Worm (Caenorhabditis elegans) whole organism, young adult: ENCODE measurements around the gene scyl-1.
A peak's percentile ranks its signal among the peaks of the same experiment; 100 is the strongest.

Source experiments
- B0019.2 ChIP-seq: fragments of 200-800 bp; sonication (Bioruptor generic); conservative IDR thresholded peaks from 2 replicates; pipeline ENCODE4 v1.3.6; 2022; ENCODE audit warnings: missing genetic modification reagents, missing genetic modification characterization, missing compliant biosample characterization
- B0261.1 ChIP-seq: sonication (generic microtip); optimal IDR thresholded peaks from 2 replicates; lab custom pipeline; 2016; ENCODE audit warnings: mild to moderate bottlenecking, missing genetic modification characterization, moderate library complexity, missing compliant biosample characterization
- C17E4.6 ChIP-seq: fragments of 200-800 bp; sonication (Bioruptor generic); IDR thresholded peaks from 2 replicates; pipeline ENCODE4 v1.3.6; 2022; ENCODE audit warnings: missing genetic modification reagents, missing genetic modification characterization, missing compliant biosample characterization
- D2030.7 ChIP-seq: fragments of 200-800 bp; sonication (Bioruptor generic); IDR thresholded peaks from 2 replicates; pipeline ENCODE4 v1.3.6; 2022; ENCODE audit warnings: missing genetic modification reagents, missing genetic modification characterization, missing compliant biosample characterization
- F10E7.11 ChIP-seq: sonication (generic microtip); optimal IDR thresholded peaks from 2 replicates; lab custom pipeline; 2017; ENCODE audit warnings: mild to moderate bottlenecking, missing genetic modification characterization, moderate library complexity, missing compliant biosample characterization
- F22D6.2 ChIP-seq: sonication (generic microtip); optimal IDR thresholded peaks from 2 replicates; lab custom pipeline; 2016; ENCODE audit warnings: mild to moderate bottlenecking, missing genetic modification characterization, missing compliant biosample characterization
- F23B12.7 ChIP-seq: sonication (generic microtip); optimal IDR thresholded peaks from 2 replicates; lab custom pipeline; 2017; ENCODE audit warnings: missing genetic modification characterization, mild to moderate bottlenecking, missing compliant biosample characterization, antibody characterized with exemption, moderate library complexity; ENCODE audit not compliant: insufficient read depth
- F57A8.1 ChIP-seq: fragments of 200-800 bp; sonication (Bioruptor generic); optimal IDR thresholded peaks from 2 replicates; lab custom pipeline; 2018; ENCODE audit warnings: mild to moderate bottlenecking, missing genetic modification characterization, moderate library complexity, missing compliant biosample characterization
- T26A5.8 ChIP-seq: sonication (generic microtip); optimal IDR thresholded peaks from 2 replicates; lab custom pipeline; 2016; ENCODE audit warnings: missing genetic modification characterization, missing compliant biosample characterization
- Y53F4B.3 ChIP-seq: fragments of 200-800 bp; sonication (Bioruptor generic); IDR thresholded peaks from 2 replicates; pipeline ENCODE4 v1.3.6; 2022; ENCODE audit warnings: missing genetic modification reagents, missing genetic modification characterization, missing compliant biosample characterization
- Y53G8AR.9 ChIP-seq: fragments of 200-800 bp; sonication (Bioruptor generic); conservative IDR thresholded peaks from 2 replicates; pipeline ENCODE4 v1.3.6; 2022; ENCODE audit warnings: missing genetic modification reagents, missing genetic modification characterization, missing compliant biosample characterization
- Y56A3A.18 ChIP-seq: fragments of 200-800 bp; sonication (Bioruptor generic); IDR thresholded peaks from 2 replicates; pipeline ENCODE4 v1.3.6; 2022; ENCODE audit warnings: missing genetic modification reagents, missing genetic modification characterization, missing compliant biosample characterization
- Y67H2A.10 ChIP-seq: fragments of 200-800 bp; sonication (Bioruptor generic); conservative IDR thresholded peaks from 2 replicates; pipeline ENCODE4 v1.3.6; 2022; ENCODE audit warnings: missing genetic modification reagents, missing genetic modification characterization, missing compliant biosample characterization
- Y95B8A.8 ChIP-seq: fragments of 200-800 bp; sonication (Bioruptor generic); IDR thresholded peaks from 2 replicates; pipeline ENCODE4 v1.3.6; 2022; ENCODE audit warnings: missing genetic modification reagents, missing genetic modification characterization, missing compliant biosample characterization
- akir-1 ChIP-seq: fragments of 200-800 bp; sonication (Bioruptor generic); optimal IDR thresholded peaks from 2 replicates; lab custom pipeline; 2018; ENCODE audit warnings: mild to moderate bottlenecking, missing genetic modification characterization, moderate library complexity, missing compliant biosample characterization
- ama-1 ChIP-seq, 3 experiments: fragments of 150-350 bp in 1 of 3; sonication (generic microtip) in 2 of 3; optimal IDR thresholded peaks; 2 replicates each; lab custom pipeline; 2014 to 2018; ENCODE audit warnings: missing biosample characterization in 2 of 3, missing genetic modification characterization in 2 of 3, missing genetic modification reagents in 2 of 3
- aptf-2 ChIP-seq: fragments of 200-800 bp; sonication (Bioruptor generic); conservative IDR thresholded peaks from 2 replicates; pipeline ENCODE4 v1.3.6; 2022; ENCODE audit warnings: missing genetic modification reagents, missing genetic modification characterization, missing compliant biosample characterization
- athp-1 ChIP-seq: sonication (generic microtip); optimal IDR thresholded peaks from 2 replicates; lab custom pipeline; 2017; ENCODE audit warnings: mild to moderate bottlenecking, missing genetic modification characterization, missing compliant biosample characterization
- attf-3 ChIP-seq: fragments of 200-800 bp; sonication (Bioruptor generic); conservative IDR thresholded peaks from 2 replicates; pipeline ENCODE4 v1.3.6; 2022; ENCODE audit warnings: missing genetic modification reagents, missing genetic modification characterization, missing compliant biosample characterization
- cebp-1 ChIP-seq, 2 experiments: fragments of 200-800 bp in 1 of 2; sonication (Bioruptor generic) in 1 of 2; sonication (generic microtip) in 1 of 2; IDR thresholded peaks in 1 of 2; optimal IDR thresholded peaks in 1 of 2; 2 replicates each; pipeline versions ENCODE4 v1.3.6 to Lab custom; 2017 to 2022; ENCODE audit warnings: missing compliant biosample characterization in 2 of 2, missing genetic modification characterization in 2 of 2, mild to moderate bottlenecking in 1 of 2, missing genetic modification reagents in 1 of 2, moderate library complexity in 1 of 2
- cebp-2 ChIP-seq: fragments of 200-800 bp; sonication (Bioruptor generic); IDR thresholded peaks from 2 replicates; pipeline ENCODE4 v1.3.6; 2022; ENCODE audit warnings: missing genetic modification characterization, missing compliant biosample characterization
- ceh-58 ChIP-seq: fragments of 200-800 bp; sonication (Bioruptor generic); IDR thresholded peaks from 2 replicates; pipeline ENCODE4 v1.3.6; 2022; ENCODE audit warnings: missing genetic modification characterization, missing compliant biosample characterization
- ceh-91 ChIP-seq: fragments of 200-800 bp; sonication (Bioruptor generic); IDR thresholded peaks from 2 replicates; pipeline ENCODE4 v1.3.6; 2022; ENCODE audit warnings: missing genetic modification reagents, missing genetic modification characterization, missing compliant biosample characterization
- dpl-1 ChIP-seq: fragments of 150-350 bp; optimal IDR thresholded peaks from 2 replicates; lab custom pipeline; 2014; ENCODE audit warnings: missing biosample characterization, missing genetic modification reagents, missing genetic modification characterization
- egl-44 ChIP-seq: fragments of 200-800 bp; sonication (Bioruptor generic); IDR thresholded peaks from 2 replicates; pipeline ENCODE4 v1.3.6; 2022; ENCODE audit warnings: missing genetic modification reagents, missing genetic modification characterization, missing compliant biosample characterization
- gei-17 ChIP-seq: fragments of 200-800 bp; sonication (Bioruptor generic); optimal IDR thresholded peaks from 2 replicates; lab custom pipeline; 2018; ENCODE audit warnings: mild to moderate bottlenecking, missing genetic modification characterization, missing compliant biosample characterization
- him-1 ChIP-seq: sonication (generic microtip); optimal IDR thresholded peaks from 2 replicates; lab custom pipeline; 2016; ENCODE audit warnings: missing genotype, missing genetic modification reagents, missing genetic modification characterization, missing compliant biosample characterization
- hlh-26 ChIP-seq: fragments of 200-800 bp; sonication (Bioruptor generic); conservative IDR thresholded peaks from 2 replicates; pipeline ENCODE4 v1.3.6; 2022; ENCODE audit warnings: missing genetic modification reagents, missing genetic modification characterization, missing compliant biosample characterization
- hrde-1 ChIP-seq: sonication (generic microtip); optimal IDR thresholded peaks from 2 replicates; lab custom pipeline; 2016; ENCODE audit warnings: missing genetic modification characterization, mild to moderate bottlenecking, missing compliant biosample characterization, moderate library complexity, missing genotype, missing genetic modification reagents, borderline replicate concordance
- hsf-1 ChIP-seq: fragments of 200-800 bp; sonication (Bioruptor generic); IDR thresholded peaks from 2 replicates; pipeline ENCODE4 v1.3.6; 2022; ENCODE audit warnings: missing genetic modification reagents, missing genetic modification characterization, missing compliant biosample characterization
- lag-1 ChIP-seq: fragments of 200-800 bp; sonication (Bioruptor generic); IDR thresholded peaks from 2 replicates; pipeline ENCODE4 v1.3.6; 2022; ENCODE audit warnings: missing genetic modification reagents, missing genetic modification characterization, missing compliant biosample characterization
- lin-26 ChIP-seq: fragments of 200-800 bp; sonication (Bioruptor generic); IDR thresholded peaks from 2 replicates; pipeline ENCODE4 v1.3.6; 2022; ENCODE audit warnings: missing genetic modification reagents, missing genetic modification characterization, missing compliant biosample characterization
- lin-35 ChIP-seq, 3 experiments: fragments of 150-350 bp in 2 of 3; sonication (generic microtip) in 1 of 3; optimal IDR thresholded peaks; 2 replicates each; lab custom pipeline; 2014 to 2018; ENCODE audit warnings: missing biosample characterization in 3 of 3, missing genetic modification characterization in 3 of 3, missing genetic modification reagents in 3 of 3
- lir-1 ChIP-seq: fragments of 200-800 bp; sonication (Bioruptor generic); conservative IDR thresholded peaks from 2 replicates; pipeline ENCODE4 v1.3.6; 2022; ENCODE audit warnings: missing genetic modification reagents, missing genetic modification characterization, missing compliant biosample characterization
- madf-6 ChIP-seq: fragments of 200-800 bp; sonication (Bioruptor generic); IDR thresholded peaks from 2 replicates; pipeline ENCODE4 v1.3.6; 2022; ENCODE audit warnings: missing genetic modification reagents, missing genetic modification characterization, missing compliant biosample characterization
- nfya-2 ChIP-seq: fragments of 200-800 bp; sonication (Bioruptor generic); IDR thresholded peaks from 2 replicates; pipeline ENCODE4 v1.3.6; 2022; ENCODE audit warnings: missing genetic modification reagents, missing genetic modification characterization, missing compliant biosample characterization
- pha-4 ChIP-seq: fragments of 150-350 bp; sonication (generic microtip); optimal IDR thresholded peaks from 2 replicates; lab custom pipeline; 2014; ENCODE audit warnings: missing biosample characterization, missing genetic modification reagents, missing genetic modification characterization
- rec-8 ChIP-seq, 2 experiments: sonication (generic microtip); optimal IDR thresholded peaks; 2 replicates each; lab custom pipeline; 2016; ENCODE audit warnings: mild to moderate bottlenecking in 2 of 2, missing genetic modification characterization in 2 of 2, missing genetic modification reagents in 2 of 2, missing genotype in 2 of 2, missing biosample characterization in 1 of 2, missing compliant biosample characterization in 1 of 2, moderate library complexity in 1 of 2
- repo-1 ChIP-seq: sonication (generic microtip); optimal IDR thresholded peaks from 2 replicates; lab custom pipeline; 2017; ENCODE audit warnings: mild to moderate bottlenecking, missing genetic modification characterization, missing compliant biosample characterization
- somi-1 ChIP-seq: fragments of 200-800 bp; sonication (Bioruptor generic); optimal IDR thresholded peaks from 2 replicates; lab custom pipeline; 2018; ENCODE audit warnings: mild to moderate bottlenecking, missing genetic modification characterization, missing compliant biosample characterization
- sptf-2 ChIP-seq: fragments of 200-800 bp; sonication (Bioruptor generic); optimal IDR thresholded peaks from 2 replicates; lab custom pipeline; 2018; ENCODE audit warnings: mild to moderate bottlenecking, missing genetic modification characterization, missing compliant biosample characterization
- tlf-1 ChIP-seq: fragments of 200-800 bp; sonication (Bioruptor generic); optimal IDR thresholded peaks from 2 replicates; lab custom pipeline; 2018; ENCODE audit warnings: mild to moderate bottlenecking, missing genetic modification characterization, missing compliant biosample characterization
- zim-3 ChIP-seq: sonication (generic microtip); optimal IDR thresholded peaks from 2 replicates; lab custom pipeline; 2017; ENCODE audit warnings: mild to moderate bottlenecking, missing genetic modification characterization, moderate library complexity, missing compliant biosample characterization
- ztf-26 ChIP-seq: sonication (generic microtip); optimal IDR thresholded peaks from 2 replicates; lab custom pipeline; 2017; ENCODE audit warnings: missing genetic modification characterization, missing compliant biosample characterization

scyl-1 gene

DNA sequence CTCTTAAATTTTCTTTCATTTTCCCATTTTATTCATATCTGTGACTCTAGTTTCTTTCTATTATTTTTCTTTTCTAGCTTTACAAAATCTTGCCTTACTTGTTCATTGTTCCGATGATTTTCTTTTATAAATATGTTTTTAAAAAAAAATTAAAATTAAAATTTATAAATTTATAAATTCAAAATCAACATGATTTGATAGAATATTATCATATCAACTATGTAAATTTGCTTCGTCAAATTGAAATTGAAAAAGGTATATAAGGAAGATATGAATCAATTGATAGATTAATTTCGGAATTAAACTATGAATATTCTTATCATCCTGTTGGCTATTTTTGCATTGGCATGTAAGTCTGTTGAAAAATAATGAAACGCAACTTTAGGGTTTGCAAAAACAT is 8.3 kb downstream of the scyl-1 start, which contains the start of gene W07G4.1:
TSS of gene W07G4.1 (plus strand) at position 301 of the 400 bp plus-strand sequence.
- no peak for TF ChIP-seq F10E7.11 (tag; lab: Kevin White, UChicago)
- no peak for TF ChIP-seq attf-3
- TF ChIP-seq aptf-2, result no peak
- no peak for TF ChIP-seq ceh-91 (GFP tag; lab: Robert Waterston, UW)
- TF ChIP-seq egl-44 (GFP tag; lab: Robert Waterston, UW), result no peak
- no peak for TF ChIP-seq hrde-1
- no peak for TF ChIP-seq somi-1 (GFP tag; lab: Kevin White, UChicago)
- no peak for TF ChIP-seq Y56A3A.18 (GFP tag; lab: Robert Waterston, UW)
- TF ChIP-seq sptf-2 (GFP tag; lab: Kevin White, UChicago), result no peak
- TF ChIP-seq Y53F4B.3 (GFP tag; lab: Robert Waterston, UW), result no peak
- no peak for TF ChIP-seq C17E4.6 (GFP tag; lab: Robert Waterston, UW)

DNA sequence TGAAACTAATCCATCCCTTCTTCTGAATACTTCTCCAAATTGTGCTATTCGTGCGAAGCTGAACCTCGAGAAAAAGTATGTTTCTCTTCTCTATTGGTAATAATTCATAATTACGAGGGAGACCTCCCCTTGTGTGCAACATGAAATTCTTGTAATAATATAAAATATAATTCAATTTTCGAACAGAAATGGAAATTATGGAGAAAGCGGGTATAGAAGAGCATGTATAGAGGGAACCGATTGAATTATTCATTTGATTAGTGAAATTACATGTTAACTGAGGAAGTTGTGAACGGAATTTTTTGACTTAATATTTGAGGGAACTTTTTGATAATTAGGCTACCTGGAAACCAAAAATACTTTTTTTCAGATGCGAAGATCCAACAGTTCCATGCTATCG is 12.7 kb downstream of the scyl-1 start:
- TF ChIP-seq lin-35 (GFP tag; optimal IDR thresholded peaks at IDR 0.05; lab: Kevin White, UChicago) (no peak), B0261.1 (tag; lab: Kevin White, UChicago) (no peak), ama-1 (optimal IDR thresholded peaks at IDR 0.05; lab: Kevin White, UChicago) (no peak), ama-1 (GFP tag; optimal IDR thresholded peaks at IDR 0.05; lab: Kevin White, UChicago) (no peak), lag-1 (GFP tag; lab: Robert Waterston, UW) (no peak), rec-8 (tag; optimal IDR thresholded peaks at IDR 0.05; lab: Kevin White, UChicago) (no peak), F23B12.7 (no peak), hsf-1 (GFP tag; lab: Robert Waterston, UW) (no peak)

DNA sequence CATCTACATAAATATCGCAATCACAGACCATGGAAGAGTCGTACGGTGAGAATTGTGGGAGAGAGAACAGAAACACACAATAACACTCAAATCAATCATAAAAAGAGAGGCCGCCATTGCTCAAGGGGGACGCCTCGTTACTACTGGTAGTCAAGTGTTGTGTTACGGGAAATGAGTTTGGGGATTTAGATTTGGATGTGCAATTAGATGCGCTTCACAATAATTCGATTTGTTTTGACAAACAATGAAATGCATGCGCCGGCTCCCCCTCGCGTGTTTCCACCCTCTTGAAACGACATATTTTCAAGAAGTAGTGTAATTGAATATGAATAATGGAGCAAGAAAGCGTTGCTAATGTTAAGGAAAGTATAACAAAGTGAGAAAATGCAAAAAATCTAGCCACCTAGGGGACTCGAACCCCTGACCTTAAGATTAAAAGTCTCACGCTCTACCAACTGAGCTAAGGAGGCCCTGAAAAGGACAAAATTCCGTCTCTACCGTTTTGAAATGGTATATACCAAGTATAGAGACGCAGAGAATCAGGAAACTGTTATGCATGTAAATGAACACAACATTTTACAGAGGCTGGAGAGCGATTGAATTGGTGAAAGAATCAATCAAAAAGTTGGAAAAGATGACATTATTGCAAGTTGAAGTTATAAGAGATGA is 14.8 kb downstream of the scyl-1 start:
- TF ChIP-seq nfya-2 (GFP tag; lab: Robert Waterston, UW) (no peak), F57A8.1 (no peak), hlh-26 (GFP tag; lab: Robert Waterston, UW) (no peak), tlf-1 (GFP tag; lab: Kevin White, UChicago) (no peak), F22D6.2 (tag; lab: Kevin White, UChicago) (no peak), Y95B8A.8 (GFP tag; lab: Robert Waterston, UW) (no peak), zim-3 (tag; lab: Kevin White, UChicago) (no peak), T26A5.8 (tag; lab: Kevin White, UChicago) (no peak), akir-1 (GFP tag; lab: Kevin White, UChicago) (no peak), cebp-1 (GFP tag; IDR thresholded peaks at IDR 0.05; lab: Robert Waterston, UW) (no peak), cebp-1 (tag; optimal IDR thresholded peaks at IDR 0.05; lab: Kevin White, UChicago) (no peak), lir-1 (GFP tag; lab: Robert Waterston, UW) (no peak), lag-1 (GFP tag; lab: Robert Waterston, UW) (no peak), B0019.2 (GFP tag; lab: Robert Waterston, UW) (no peak), dpl-1 (GFP tag; lab: Kevin White, UChicago) (no peak), athp-1 (tag; lab: Kevin White, UChicago) (no peak), gei-17 (GFP tag; lab: Kevin White, UChicago) (no peak), madf-6 (GFP tag; lab: Robert Waterston, UW) (no peak), him-1 (tag; lab: Kevin White, UChicago) (peak; percentile 41), ztf-26 (tag; lab: Kevin White, UChicago) (no peak), somi-1 (GFP tag; lab: Kevin White, UChicago) (no peak), ceh-91 (GFP tag; lab: Robert Waterston, UW) (no peak), cebp-2 (GFP tag; lab: Robert Waterston, UW) (no peak), lin-26 (peak; percentile 82), ceh-58 (GFP tag; lab: Robert Waterston, UW) (no peak), Y53G8AR.9 (GFP tag; lab: Robert Waterston, UW) (no peak), pha-4 (no peak), D2030.7 (peak; percentile 49), rec-8 (tag; optimal IDR thresholded peaks at IDR 0.05; lab: Kevin White, UChicago) (peak in 1 of 2 experiments; percentile 14), Y67H2A.10 (GFP tag; lab: Robert Waterston, UW) (no peak), repo-1 (tag; lab: Kevin White, UChicago) (no peak)
